Worm (Caenorhabditis elegans): ENCODE data around the gene sek-1.
A peak's percentile ranks its signal among the peaks of the same experiment; 100 is the strongest.

Gene sek-1

DNA sequence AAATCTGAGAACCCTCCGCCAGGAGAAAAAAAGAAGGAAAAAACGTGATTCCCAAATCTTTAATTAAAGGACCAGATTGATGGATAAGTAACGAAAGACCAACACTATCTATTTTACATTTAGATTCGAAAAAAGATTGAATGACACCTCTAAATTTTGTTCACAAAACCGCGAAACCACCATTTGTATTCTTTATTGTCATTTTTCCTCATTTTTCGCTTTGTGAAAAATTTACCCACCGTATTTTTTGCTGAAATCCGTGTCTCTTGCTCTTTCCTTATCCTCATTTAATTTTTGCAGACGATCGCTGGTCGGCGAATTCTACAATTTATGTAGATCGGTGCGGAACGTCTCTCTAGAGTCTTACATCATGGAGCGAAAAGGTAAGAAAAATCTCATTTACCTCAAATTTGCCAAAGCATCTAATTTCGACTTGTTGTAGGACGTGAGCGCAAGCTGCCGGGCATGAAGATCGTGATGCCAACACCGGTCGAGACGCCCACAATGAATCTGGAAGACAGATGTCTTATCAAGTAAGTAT, at the start of gene sek-1, which contains the start of gene R03G5.6:
TSS of gene sek-1 (plus strand) at position 301 of the 541 bp plus-strand sequence.
TSS of gene R03G5.6 (minus strand) at position 491 of the 541 bp plus-strand sequence.
- no peak for TF ChIP-seq nhr-47 (tag; optimal IDR thresholded peaks at IDR 0.05)
- TF ChIP-seq unc-130 (tag; optimal IDR thresholded peaks at IDR 0.05) = no peak
- no peak for TF ChIP-seq pqm-1 (tag; optimal IDR thresholded peaks at IDR 0.05)
- TF ChIP-seq ets-5 (GFP tag; IDR thresholded peaks at IDR 0.05) = no peak
- TF ChIP-seq irx-1 (tag; optimal IDR thresholded peaks at IDR 0.05) = no peak
- no peak for TF ChIP-seq snu-23 (GFP tag; optimal IDR thresholded peaks at IDR 0.05)

ce11 chrX:7773714-7774318, 42.7 kb upstream of the sek-1 start:
- TF ChIP-seq pag-3 (tag; optimal IDR thresholded peaks at IDR 0.05; ENCODE audit: borderline replicate concordance, insufficient read depth) = no peak
- peak; percentile 94 for TF ChIP-seq nhr-85 (tag)
- TF ChIP-seq mef-2 (tag; optimal IDR thresholded peaks at IDR 0.05) = no peak
- TF ChIP-seq C34B4.2 (tag; optimal IDR thresholded peaks at IDR 0.05) = no peak
- TF ChIP-seq rnt-1 (tag; optimal IDR thresholded peaks at IDR 0.05) = peak; percentile 27
- no peak for TF ChIP-seq unc-130 (tag; optimal IDR thresholded peaks at IDR 0.05)
- TF ChIP-seq nhr-11 (tag; optimal IDR thresholded peaks at IDR 0.05) = no peak
- peak; percentile 37; the same call in 1 of the 2 replicates for TF ChIP-seq grh-1 (GFP tag; IDR thresholded peaks at IDR 0.05)
- TF ChIP-seq F16B12.6 (tag; optimal IDR thresholded peaks at IDR 0.05) = no peak
- TF ChIP-seq tbx-2 (tag; optimal IDR thresholded peaks at IDR 0.05) = peak; percentile 37
- TF ChIP-seq mep-1 (tag; optimal IDR thresholded peaks at IDR 0.05) = peak; percentile 55
- TF ChIP-seq swsn-7 (tag; optimal IDR thresholded peaks at IDR 0.05) = peak; percentile 26
- peak; percentile 69 for TF ChIP-seq nhr-71 (tag; optimal IDR thresholded peaks at IDR 0.05)
- peak; percentile 50 for TF ChIP-seq nhr-19 (GFP tag; conservative IDR thresholded peaks at IDR 0.05)
- no peak for TF ChIP-seq ceh-8 (GFP tag; optimal IDR thresholded peaks at IDR 0.05)
- no peak for TF ChIP-seq aha-1 (tag; optimal IDR thresholded peaks at IDR 0.05)
- TF ChIP-seq elt-3 (tag; optimal IDR thresholded peaks at IDR 0.05) = peak in 2 of 6 experiments; percentile 45 to 58
- TF ChIP-seq nhr-20 (tag; optimal IDR thresholded peaks at IDR 0.05) = peak; percentile 54
- TF ChIP-seq aly-2 (tag; optimal IDR thresholded peaks at IDR 0.05) = no peak
- TF ChIP-seq vab-15 (tag; optimal IDR thresholded peaks at IDR 0.05) = no peak
- no peak for TF ChIP-seq ceh-88 (GFP tag; IDR thresholded peaks at IDR 0.05)
- no peak for TF ChIP-seq nhr-28 (tag; optimal IDR thresholded peaks at IDR 0.05)
- peak in 1 of 2 experiments; percentile 13 for TF ChIP-seq lsy-2 (tag; optimal IDR thresholded peaks at IDR 0.05)
- TF ChIP-seq nhr-90 (tag; optimal IDR thresholded peaks at IDR 0.05; ENCODE audit: poor library complexity) = peak; percentile 61
- no peak for TF ChIP-seq unc-30 (tag; optimal IDR thresholded peaks at IDR 0.05)
- TF ChIP-seq egl-27 (tag; optimal IDR thresholded peaks at IDR 0.05) = no peak
- TF ChIP-seq efl-1 (optimal IDR thresholded peaks at IDR 0.05) = peak in 1 of 2 experiments; percentile 18
- peak in 1 of 2 experiments; percentile 89 for TF ChIP-seq efl-1 (GFP tag; optimal IDR thresholded peaks at IDR 0.05 in 1 of 2)
- TF ChIP-seq mdl-1 (tag; optimal IDR thresholded peaks at IDR 0.05) = peak in 1 of 2 experiments; percentile 28
- no peak for TF ChIP-seq sptf-1 (tag; optimal IDR thresholded peaks at IDR 0.05)
- no peak for TF ChIP-seq Y116A8C.19 (tag; optimal IDR thresholded peaks at IDR 0.05; ENCODE audit: borderline replicate concordance)
- TF ChIP-seq xbp-1 (tag; optimal IDR thresholded peaks at IDR 0.05) = peak; percentile 4
- TF ChIP-seq ets-5 (GFP tag; IDR thresholded peaks at IDR 0.05) = no peak
- TF ChIP-seq isw-1 (GFP tag; IDR thresholded peaks at IDR 0.05) = no peak
- TF ChIP-seq C16A3.4 (tag; optimal IDR thresholded peaks at IDR 0.05) = peak; percentile 38
- TF ChIP-seq lir-3 (tag; optimal IDR thresholded peaks at IDR 0.05; ENCODE audit: poor library complexity) = peak; percentile 19
- peak in 1 of 2 experiments; percentile 44 for TF ChIP-seq lin-35 (GFP tag; optimal IDR thresholded peaks at IDR 0.05)
- no peak for TF ChIP-seq C04F5.9 (tag; optimal IDR thresholded peaks at IDR 0.05)
- TF ChIP-seq lin-14 (GFP tag; optimal IDR thresholded peaks at IDR 0.05) = peak; percentile 60
- TF ChIP-seq nhr-12 (tag; optimal IDR thresholded peaks at IDR 0.05) = no peak
- TF ChIP-seq hpl-2 (GFP tag; optimal IDR thresholded peaks at IDR 0.05) = peak; percentile 20
- peak; percentile 64 for TF ChIP-seq snu-23 (GFP tag; optimal IDR thresholded peaks at IDR 0.05)
- TF ChIP-seq blmp-1 (tag; optimal IDR thresholded peaks at IDR 0.05) = peak; percentile 80
- TF ChIP-seq elt-2 (tag; optimal IDR thresholded peaks at IDR 0.05) = no peak
- peak; percentile 18 for TF ChIP-seq lin-13 (GFP tag; optimal IDR thresholded peaks at IDR 0.05)
- TF ChIP-seq nhr-47 (tag; optimal IDR thresholded peaks at IDR 0.05) = peak; percentile 53
- TF ChIP-seq ceh-90 (tag; optimal IDR thresholded peaks at IDR 0.05) = no peak
